Worm (Caenorhabditis elegans): ENCODE data around the gene hse-5.

Gene hse-5

ce11 chrIII:4345034-4345433 is at the start of gene hse-5:
TSS of gene hse-5 (plus strand) at chrIII:4345334.
- TF ChIP-seq ceh-19 (GFP tag; optimal IDR thresholded peaks at IDR 0.05) (no peak), K09A11.1 (tag; optimal IDR thresholded peaks at IDR 0.05; ENCODE audit: insufficient read depth) (no peak), T23F11.4 (GFP tag; optimal IDR thresholded peaks at IDR 0.05) (no peak), pros-1 (tag; optimal IDR thresholded peaks at IDR 0.05) (no peak), nhr-11 (tag; optimal IDR thresholded peaks at IDR 0.05) (no peak), unc-42 (tag; optimal IDR thresholded peaks at IDR 0.05) (no peak), ceh-48 (tag; optimal IDR thresholded peaks at IDR 0.05) (no peak), sox-4 (tag; optimal IDR thresholded peaks at IDR 0.05) (no peak), lim-6 (tag; optimal IDR thresholded peaks at IDR 0.05) (no peak), hlh-15 (tag; optimal IDR thresholded peaks at IDR 0.05) (no peak), sdc-2 (tag; optimal IDR thresholded peaks at IDR 0.05) (no peak), odd-2 (tag; optimal IDR thresholded peaks at IDR 0.05) (no peak), pqm-1 (tag; optimal IDR thresholded peaks at IDR 0.05) (no peak), pat-9 (tag; optimal IDR thresholded peaks at IDR 0.05) (no peak)

- TF ChIP-seq ceh-48 (tag; optimal IDR thresholded peaks at IDR 0.05) (peak; percentile 75), ceh-19 (GFP tag; optimal IDR thresholded peaks at IDR 0.05) (no peak)
Observed at ce11 chrIII:4300989-4301498, 44.1 kb upstream of the hse-5 start, which contains the start of gene R10E4.11. TSS of gene R10E4.11 (minus strand) at chrIII:4301039.

- TF ChIP-seq unc-86 (tag; optimal IDR thresholded peaks at IDR 0.05): no peak
- TF ChIP-seq pqm-1 (tag; optimal IDR thresholded peaks at IDR 0.05): no peak
- no peak for TF ChIP-seq nhr-11 (tag; optimal IDR thresholded peaks at IDR 0.05)
- no peak for TF ChIP-seq pag-3 (tag; optimal IDR thresholded peaks at IDR 0.05; ENCODE audit: borderline replicate concordance)
- no peak for TF ChIP-seq hlh-15 (tag; optimal IDR thresholded peaks at IDR 0.05)
- TF ChIP-seq hlh-8 (tag; optimal IDR thresholded peaks at IDR 0.05): no peak
- no peak for TF ChIP-seq rnt-1 (tag; optimal IDR thresholded peaks at IDR 0.05)
- TF ChIP-seq mec-3 (tag; optimal IDR thresholded peaks at IDR 0.05; ENCODE audit: borderline replicate concordance): no peak
- TF ChIP-seq ceh-2 (tag; optimal IDR thresholded peaks at IDR 0.05): no peak
- TF ChIP-seq lin-11 (tag; optimal IDR thresholded peaks at IDR 0.05): no peak
- no peak for TF ChIP-seq K02D7.2 (tag; optimal IDR thresholded peaks at IDR 0.05)
- no peak for TF ChIP-seq dmd-4 (tag; optimal IDR thresholded peaks at IDR 0.05; ENCODE audit: borderline replicate concordance)
- no peak for TF ChIP-seq T23F11.4 (GFP tag; optimal IDR thresholded peaks at IDR 0.05)
- TF ChIP-seq ceh-34 (tag; optimal IDR thresholded peaks at IDR 0.05): no peak
- no peak for TF ChIP-seq pha-4 (tag; optimal IDR thresholded peaks at IDR 0.05)
- no peak for TF ChIP-seq tbx-7 (tag; optimal IDR thresholded peaks at IDR 0.05)
- no peak for TF ChIP-seq lim-6 (tag; optimal IDR thresholded peaks at IDR 0.05)
Observed at ce11 chrIII:4302293-4302692, 42.8 kb upstream of the hse-5 start, which contains the start of gene R10E4.9. TSS of gene R10E4.9 (minus strand) at chrIII:4302393.

- TF ChIP-seq hlh-30 (tag; optimal IDR thresholded peaks at IDR 0.05; ENCODE audit: insufficient read depth): no peak
- no peak for TF ChIP-seq tbx-2 (tag; optimal IDR thresholded peaks at IDR 0.05)
- TF ChIP-seq pqm-1 (tag; optimal IDR thresholded peaks at IDR 0.05): no peak
- TF ChIP-seq ceh-19 (GFP tag; optimal IDR thresholded peaks at IDR 0.05): no peak
- no peak for TF ChIP-seq rnt-1 (tag; optimal IDR thresholded peaks at IDR 0.05)
- no peak for TF ChIP-seq npax-4 (tag; optimal IDR thresholded peaks at IDR 0.05)
- TF ChIP-seq hlh-6 (tag; optimal IDR thresholded peaks at IDR 0.05): no peak
- no peak for TF ChIP-seq ama-1 (optimal IDR thresholded peaks at IDR 0.05)
- TF ChIP-seq ceh-9 (tag; optimal IDR thresholded peaks at IDR 0.05): no peak
- no peak for TF ChIP-seq ceh-22 (tag; optimal IDR thresholded peaks at IDR 0.05)
- TF ChIP-seq hlh-13 (GFP tag; optimal IDR thresholded peaks at IDR 0.05): no peak
- TF ChIP-seq pat-9 (tag; optimal IDR thresholded peaks at IDR 0.05): no peak
- TF ChIP-seq sox-4 (tag; optimal IDR thresholded peaks at IDR 0.05): no peak
- no peak for TF ChIP-seq K02D7.2 (tag; optimal IDR thresholded peaks at IDR 0.05)
Observed at ce11 chrIII:4302780-4303179, 42.4 kb upstream of the hse-5 start.

- TF ChIP-seq pax-1 (tag; optimal IDR thresholded peaks at IDR 0.05): no peak
- no peak for TF ChIP-seq nfya-1 (tag; optimal IDR thresholded peaks at IDR 0.05)
- no peak for TF ChIP-seq pros-1 (tag; optimal IDR thresholded peaks at IDR 0.05)
- TF ChIP-seq Y22D7AL.16 (tag; optimal IDR thresholded peaks at IDR 0.05): no peak
- TF ChIP-seq mec-3 (tag; optimal IDR thresholded peaks at IDR 0.05; ENCODE audit: borderline replicate concordance): no peak
- no peak for TF ChIP-seq hlh-13 (GFP tag; optimal IDR thresholded peaks at IDR 0.05)
- TF ChIP-seq elt-4 (tag; optimal IDR thresholded peaks at IDR 0.05): no peak
- no peak for TF ChIP-seq hlh-6 (tag; optimal IDR thresholded peaks at IDR 0.05)
- TF ChIP-seq K09A11.1 (tag; optimal IDR thresholded peaks at IDR 0.05; ENCODE audit: insufficient read depth): no peak
- TF ChIP-seq eyg-1 (tag; optimal IDR thresholded peaks at IDR 0.05): no peak
- no peak for TF ChIP-seq lim-6 (tag; optimal IDR thresholded peaks at IDR 0.05)
- no peak for TF ChIP-seq C08G9.2 (tag; optimal IDR thresholded peaks at IDR 0.05)
- no peak for TF ChIP-seq ceh-22 (tag; optimal IDR thresholded peaks at IDR 0.05)
- no peak for TF ChIP-seq fkh-6 (tag; optimal IDR thresholded peaks at IDR 0.05)
- no peak for TF ChIP-seq ttx-3 (tag; optimal IDR thresholded peaks at IDR 0.05)
- no peak for TF ChIP-seq che-1 (tag; optimal IDR thresholded peaks at IDR 0.05)
- TF ChIP-seq pha-2 (tag; optimal IDR thresholded peaks at IDR 0.05): no peak
- no peak for TF ChIP-seq lin-11 (tag; optimal IDR thresholded peaks at IDR 0.05)
- no peak for TF ChIP-seq pha-4 (tag; optimal IDR thresholded peaks at IDR 0.05)
Observed at ce11 chrIII:4309303-4309702, 35.8 kb upstream of the hse-5 start.

Data from whole organism, late embryonic.